Worm (Caenorhabditis elegans) whole organism, early embryonic: ENCODE results near the gene der-2.

Experiments used
- B0310.2 ChIP-seq: sonication (generic microtip); optimal IDR thresholded peaks from 2 replicates; lab custom pipeline; 2016; ENCODE audit warnings: mild to moderate bottlenecking, missing genetic modification characterization, missing compliant biosample characterization
- F13C5.2 ChIP-seq: sonication (generic microtip); optimal IDR thresholded peaks from 2 replicates; lab custom pipeline; 2017; ENCODE audit warnings: mild to moderate bottlenecking, missing genetic modification characterization, inconsistent platforms, missing compliant biosample characterization
- aly-1 ChIP-seq: sonication (generic microtip); optimal IDR thresholded peaks from 2 replicates; lab custom pipeline; 2016; ENCODE audit warnings: missing genetic modification characterization, missing compliant biosample characterization
- ama-1 ChIP-seq: fragments of 150-350 bp; optimal IDR thresholded peaks from 2 replicates; lab custom pipeline; 2014
- ceh-13 ChIP-seq: fragments of 200-800 bp; sonication (Bioruptor generic); optimal IDR thresholded peaks from 2 replicates; lab custom pipeline; 2018; ENCODE audit warnings: mild to moderate bottlenecking, missing genetic modification characterization, missing compliant biosample characterization
- ceh-36 ChIP-seq: sonication (generic microtip); optimal IDR thresholded peaks from 2 replicates; lab custom pipeline; 2016; ENCODE audit warnings: missing genetic modification characterization, inconsistent platforms, missing compliant biosample characterization
- ets-7 ChIP-seq: sonication (generic microtip); optimal IDR thresholded peaks from 2 replicates; lab custom pipeline; 2016; ENCODE audit warnings: missing genotype, missing genetic modification characterization, missing compliant biosample characterization
- flt-1 ChIP-seq: fragments of 200-800 bp; sonication (Bioruptor generic); IDR thresholded peaks from 2 replicates; pipeline ENCODE4 v1.3.6; 2022; ENCODE audit warnings: missing genetic modification characterization, missing compliant biosample characterization
- hmbx-1 ChIP-seq: sonication (generic microtip); optimal IDR thresholded peaks from 2 replicates; lab custom pipeline; 2016; ENCODE audit warnings: mild to moderate bottlenecking, missing genetic modification characterization, missing compliant biosample characterization
- hmg-4 ChIP-seq: fragments of 200-800 bp; sonication (Bioruptor generic); optimal IDR thresholded peaks from 2 replicates; lab custom pipeline; 2018; ENCODE audit warnings: mild to moderate bottlenecking, missing genetic modification characterization, missing compliant biosample characterization
- hnd-1 ChIP-seq: sonication (generic microtip); optimal IDR thresholded peaks from 2 replicates; lab custom pipeline; 2016; ENCODE audit warnings: missing genetic modification characterization, missing compliant biosample characterization
- pes-1 ChIP-seq: fragments of 200-800 bp; sonication (Bioruptor generic); IDR thresholded peaks from 2 replicates; pipeline ENCODE4 v1.3.6; 2022; ENCODE audit warnings: missing genetic modification reagents, missing genetic modification characterization, missing compliant biosample characterization
- scrt-1 ChIP-seq: fragments of 200-800 bp; sonication (Bioruptor generic); IDR thresholded peaks from 2 replicates; pipeline ENCODE4 v1.3.6; 2022; ENCODE audit warnings: missing genetic modification characterization, missing compliant biosample characterization
- sea-1 ChIP-seq: fragments of 200-800 bp; sonication (Bioruptor generic); conservative IDR thresholded peaks from 2 replicates; pipeline ENCODE4 v1.3.6; 2022; ENCODE audit warnings: missing genetic modification characterization, missing compliant biosample characterization
- tbx-11 ChIP-seq: fragments of 200-800 bp; sonication (Bioruptor generic); IDR thresholded peaks from 2 replicates; pipeline ENCODE4 v1.3.6; 2022; ENCODE audit warnings: missing genetic modification characterization, missing compliant biosample characterization
- tbx-37 ChIP-seq: fragments of 200-800 bp; sonication (Bioruptor generic); conservative IDR thresholded peaks from 2 replicates; pipeline ENCODE4 v1.3.6; 2022; ENCODE audit warnings: missing genetic modification reagents, missing genetic modification characterization, missing compliant biosample characterization
- tra-4 ChIP-seq: sonication (generic microtip); optimal IDR thresholded peaks from 2 replicates; lab custom pipeline; 2017; ENCODE audit warnings: missing genetic modification characterization, missing compliant biosample characterization

der-2 gene

ce11 chrIII:7223029-7223428 lies at the start of gene der-2:
der-2 (minus strand) TSS chrIII:7223129.
- TF ChIP-seq ceh-36 (no peak), aly-1 (tag; lab: Kevin White, UChicago) (no peak), ets-7 (tag; lab: Kevin White, UChicago) (no peak), tra-4 (tag; lab: Kevin White, UChicago) (no peak), tbx-11 (GFP tag; lab: Robert Waterston, UW) (no peak), ama-1 (no peak), pes-1 (no peak), hmg-4 (GFP tag; lab: Kevin White, UChicago) (no peak)

ce11 chrIII:7272088-7272487 lies 49.2 kb upstream of the der-2 start:
- no peak for TF ChIP-seq tbx-11 (GFP tag; lab: Robert Waterston, UW)
- no peak for TF ChIP-seq ceh-13 (GFP tag; lab: Kevin White, UChicago)
- TF ChIP-seq B0310.2 (tag; lab: Kevin White, UChicago): no peak
- no peak for TF ChIP-seq tbx-37
- no peak for TF ChIP-seq aly-1 (tag; lab: Kevin White, UChicago)
- TF ChIP-seq tra-4 (tag; lab: Kevin White, UChicago): no peak
- TF ChIP-seq hnd-1: no peak
- TF ChIP-seq hmg-4 (GFP tag; lab: Kevin White, UChicago): peak; percentile 75
- no peak for TF ChIP-seq pes-1
- 0 out of 2 replicates have a peak, but pooled peaks have one; percentile 4 for TF ChIP-seq flt-1 (GFP tag; lab: Robert Waterston, UW)
- no peak for TF ChIP-seq scrt-1 (GFP tag; lab: Robert Waterston, UW)
- TF ChIP-seq F13C5.2 (tag; lab: Kevin White, UChicago): peak; percentile 43
- no peak for TF ChIP-seq hmbx-1

ce11 chrIII:7271083-7271482 lies 48.2 kb upstream of the der-2 start:
- TF ChIP-seq scrt-1 (GFP tag; lab: Robert Waterston, UW) (no peak), aly-1 (tag; lab: Kevin White, UChicago) (no peak), tra-4 (tag; lab: Kevin White, UChicago) (no peak), ceh-13 (GFP tag; lab: Kevin White, UChicago) (no peak), ceh-36 (no peak)

ce11 chrIII:7263028-7263427 lies 40.1 kb upstream of the der-2 start:
- TF ChIP-seq hmg-4 (GFP tag; lab: Kevin White, UChicago) (no peak), tbx-37 (no peak), ceh-13 (GFP tag; lab: Kevin White, UChicago) (no peak), pes-1 (no peak), B0310.2 (tag; lab: Kevin White, UChicago) (no peak)

ce11 chrIII:7262592-7262991 lies 39.7 kb upstream of the der-2 start:
- no peak for TF ChIP-seq ceh-36

ce11 chrIII:7258931-7259330 lies 36.0 kb upstream of the der-2 start, which contains the start of gene B0361.4:
B0361.4 (plus strand) TSS chrIII:7258991.
- TF ChIP-seq hnd-1: no peak
- TF ChIP-seq flt-1 (GFP tag; lab: Robert Waterston, UW): no peak
- TF ChIP-seq hmbx-1: no peak
- no peak for TF ChIP-seq tra-4 (tag; lab: Kevin White, UChicago)
- no peak for TF ChIP-seq tbx-11 (GFP tag; lab: Robert Waterston, UW)
- no peak for TF ChIP-seq ceh-36
- TF ChIP-seq ets-7 (tag; lab: Kevin White, UChicago): no peak
- TF ChIP-seq F13C5.2 (tag; lab: Kevin White, UChicago): no peak
- TF ChIP-seq pes-1: no peak
- TF ChIP-seq aly-1 (tag; lab: Kevin White, UChicago): no peak
- TF ChIP-seq B0310.2 (tag; lab: Kevin White, UChicago): no peak

- TF ChIP-seq tra-4 (tag; lab: Kevin White, UChicago): no peak
- TF ChIP-seq pes-1: no peak
- no peak for TF ChIP-seq hmg-4 (GFP tag; lab: Kevin White, UChicago)
- TF ChIP-seq aly-1 (tag; lab: Kevin White, UChicago): no peak
- no peak for TF ChIP-seq F13C5.2 (tag; lab: Kevin White, UChicago)
- TF ChIP-seq sea-1 (GFP tag; lab: Robert Waterston, UW): no peak
- TF ChIP-seq ets-7 (tag; lab: Kevin White, UChicago): no peak
Measured at ce11 chrIII:7253669-7254068, 30.7 kb upstream of the der-2 start.

- TF ChIP-seq F13C5.2 (tag; lab: Kevin White, UChicago): no peak
- TF ChIP-seq flt-1 (GFP tag; lab: Robert Waterston, UW): no peak
- no peak for TF ChIP-seq hnd-1
- TF ChIP-seq tbx-11 (GFP tag; lab: Robert Waterston, UW): no peak
- no peak for TF ChIP-seq ceh-36
- no peak for TF ChIP-seq hmg-4 (GFP tag; lab: Kevin White, UChicago)
- TF ChIP-seq ceh-13 (GFP tag; lab: Kevin White, UChicago): no peak
- no peak for TF ChIP-seq ets-7 (tag; lab: Kevin White, UChicago)
- no peak for TF ChIP-seq tbx-37
- no peak for TF ChIP-seq scrt-1 (GFP tag; lab: Robert Waterston, UW)
- TF ChIP-seq hmbx-1: no peak
- no peak for TF ChIP-seq aly-1 (tag; lab: Kevin White, UChicago)
- TF ChIP-seq pes-1: no peak
- TF ChIP-seq tra-4 (tag; lab: Kevin White, UChicago): no peak
- TF ChIP-seq ama-1: no peak
- no peak for TF ChIP-seq B0310.2 (tag; lab: Kevin White, UChicago)
- no peak for TF ChIP-seq sea-1 (GFP tag; lab: Robert Waterston, UW)
Measured at ce11 chrIII:7247740-7248139, 24.8 kb upstream of the der-2 start, which contains the start of gene zmp-6. zmp-6 (minus strand) TSS chrIII:7247840.

ce11 chrIII:7246389-7246788 lies 23.5 kb upstream of the der-2 start:
- TF ChIP-seq hmbx-1 (no peak), sea-1 (GFP tag; lab: Robert Waterston, UW) (no peak), ama-1 (no peak), tbx-11 (GFP tag; lab: Robert Waterston, UW) (no peak), aly-1 (tag; lab: Kevin White, UChicago) (no peak), F13C5.2 (tag; lab: Kevin White, UChicago) (no peak), ceh-13 (GFP tag; lab: Kevin White, UChicago) (no peak), ceh-36 (no peak), scrt-1 (GFP tag; lab: Robert Waterston, UW) (no peak), flt-1 (GFP tag; lab: Robert Waterston, UW) (no peak), ets-7 (tag; lab: Kevin White, UChicago) (no peak), tra-4 (tag; lab: Kevin White, UChicago) (no peak), hnd-1 (no peak), pes-1 (no peak), tbx-37 (no peak), B0310.2 (tag; lab: Kevin White, UChicago) (no peak), hmg-4 (GFP tag; lab: Kevin White, UChicago) (no peak)
